Worm (Caenorhabditis elegans): ENCODE data around the gene smu-2.

The smu-2 gene

DNA sequence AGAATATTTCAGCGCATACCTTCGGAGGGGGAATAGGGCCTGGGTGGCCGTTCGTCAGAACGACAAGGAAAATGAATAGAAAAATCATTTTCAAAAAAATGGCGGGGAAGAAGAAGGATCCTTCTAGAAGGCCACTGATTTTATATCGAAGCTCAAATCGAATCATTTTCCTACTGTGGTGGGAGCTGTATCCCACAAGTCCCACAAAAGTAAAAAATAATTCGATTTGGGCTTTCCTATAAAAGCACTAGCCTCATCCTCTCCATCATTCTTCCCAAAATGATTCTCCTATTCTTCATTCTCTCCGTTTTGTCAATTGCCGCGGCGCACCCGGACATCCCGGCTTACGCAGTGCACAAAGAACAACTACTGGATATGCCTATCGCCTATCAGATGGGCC, 24.0 kb upstream of the smu-2 start, which contains the start of the genes C16C8.26 and C16C8.19:
Gene C16C8.26, minus strand, starts transcription at position 101 of the 400 bp plus-strand sequence.
Gene C16C8.19, plus strand, starts transcription at position 279 of the 400 bp plus-strand sequence.
- TF ChIP-seq F55B11.4 (tag; optimal IDR thresholded peaks at IDR 0.05; ENCODE audit: borderline replicate concordance, insufficient read depth) (no peak), K11D2.4 (GFP tag; IDR thresholded peaks at IDR 0.05) (no peak), zfh-2 (GFP tag; conservative IDR thresholded peaks at IDR 0.05) (no peak), sdz-38 (tag; optimal IDR thresholded peaks at IDR 0.05) (no peak), aptf-2 (GFP tag; conservative IDR thresholded peaks at IDR 0.05) (no peak), rpc-1 (optimal IDR thresholded peaks at IDR 0.05) (no peak), rpc-1 (tag; optimal IDR thresholded peaks at IDR 0.05) (no peak), T26A5.8 (tag; optimal IDR thresholded peaks at IDR 0.05) (no peak), B0261.1 (tag; optimal IDR thresholded peaks at IDR 0.05) (no peak), Y53G8AR.9 (GFP tag; conservative IDR thresholded peaks at IDR 0.05) (no peak), aptf-3 (GFP tag; IDR thresholded peaks at IDR 0.05) (no peak), Y95B8A.8 (GFP tag; IDR thresholded peaks at IDR 0.05) (no peak), pha-4 (tag; optimal IDR thresholded peaks at IDR 0.05) (no peak), ets-4 (GFP tag; optimal IDR thresholded peaks at IDR 0.05) (no peak), hrde-1 (tag; optimal IDR thresholded peaks at IDR 0.05; ENCODE audit: borderline replicate concordance) (no peak), gei-17 (GFP tag; optimal IDR thresholded peaks at IDR 0.05) (no peak), bed-2 (GFP tag; IDR thresholded peaks at IDR 0.05) (no peak), hsf-1 (GFP tag; IDR thresholded peaks at IDR 0.05) (no peak)

ce11 chrII:3459199-3459598, 23.0 kb upstream of the smu-2 start:
- no peak for TF ChIP-seq efl-1 (GFP tag; optimal IDR thresholded peaks at IDR 0.05)
- no peak for TF ChIP-seq mcd-1 (GFP tag; IDR thresholded peaks at IDR 0.05)
- TF ChIP-seq ztf-28 (GFP tag; IDR thresholded peaks at IDR 0.05): no peak
- no peak for TF ChIP-seq bed-1 (GFP tag; IDR thresholded peaks at IDR 0.05)
- no peak for TF ChIP-seq C17E4.6 (GFP tag; IDR thresholded peaks at IDR 0.05)
- no peak for TF ChIP-seq dox-1 (GFP tag; IDR thresholded peaks at IDR 0.05)
- TF ChIP-seq athp-1 (tag; optimal IDR thresholded peaks at IDR 0.05): no peak
- no peak for TF ChIP-seq nhr-27 (tag; optimal IDR thresholded peaks at IDR 0.05)
- TF ChIP-seq lsy-27 (tag; optimal IDR thresholded peaks at IDR 0.05; ENCODE audit: borderline replicate concordance, insufficient read depth): no peak
- TF ChIP-seq F57C9.4 (tag; optimal IDR thresholded peaks at IDR 0.05): no peak
- TF ChIP-seq nfya-1 (tag; optimal IDR thresholded peaks at IDR 0.05; ENCODE audit: borderline replicate concordance, insufficient read depth): no peak
- TF ChIP-seq nhr-80 (tag; optimal IDR thresholded peaks at IDR 0.05): no peak
- no peak for TF ChIP-seq T26A5.8 (tag; optimal IDR thresholded peaks at IDR 0.05)
- no peak for TF ChIP-seq Y79H2A.3 (GFP tag; conservative IDR thresholded peaks at IDR 0.05)
- TF ChIP-seq tlf-1 (GFP tag; optimal IDR thresholded peaks at IDR 0.05): no peak
- no peak for TF ChIP-seq snpc-3.4 (tag; optimal IDR thresholded peaks at IDR 0.05)
- TF ChIP-seq ceh-79 (tag; optimal IDR thresholded peaks at IDR 0.05): no peak
- no peak for TF ChIP-seq B0336.3 (GFP tag; IDR thresholded peaks at IDR 0.05)
- no peak for TF ChIP-seq ama-1 (optimal IDR thresholded peaks at IDR 0.05)
- no peak for TF ChIP-seq ama-1 (GFP tag; optimal IDR thresholded peaks at IDR 0.05)
- no peak for TF ChIP-seq lin-54 (GFP tag; optimal IDR thresholded peaks at IDR 0.05)

- no peak for TF ChIP-seq C06A6.2 (GFP tag; conservative IDR thresholded peaks at IDR 0.05)
- TF ChIP-seq F39B2.1 (GFP tag; IDR thresholded peaks at IDR 0.05): no peak
- TF ChIP-seq B0261.1 (tag; optimal IDR thresholded peaks at IDR 0.05): no peak
- no peak for TF ChIP-seq K12H6.12 (tag; optimal IDR thresholded peaks at IDR 0.05)
- no peak for TF ChIP-seq lin-26 (GFP tag; IDR thresholded peaks at IDR 0.05)
- no peak for TF ChIP-seq nhr-27 (tag; optimal IDR thresholded peaks at IDR 0.05)
- no peak for TF ChIP-seq F22D6.2 (tag; optimal IDR thresholded peaks at IDR 0.05)
- TF ChIP-seq nfyb-1 (GFP tag; IDR thresholded peaks at IDR 0.05): no peak
- TF ChIP-seq madf-6 (GFP tag; IDR thresholded peaks at IDR 0.05): no peak
- no peak for TF ChIP-seq mel-28 (tag; optimal IDR thresholded peaks at IDR 0.05; ENCODE audit: borderline replicate concordance)
- no peak for TF ChIP-seq Y53G8AR.9 (GFP tag; conservative IDR thresholded peaks at IDR 0.05)
- no peak for TF ChIP-seq F23B12.7 (tag; optimal IDR thresholded peaks at IDR 0.05; ENCODE audit: insufficient read depth)
- TF ChIP-seq hlh-26 (GFP tag; conservative IDR thresholded peaks at IDR 0.05): no peak
- TF ChIP-seq aptf-2 (GFP tag; conservative IDR thresholded peaks at IDR 0.05): no peak
- no peak for TF ChIP-seq mcd-1 (GFP tag; IDR thresholded peaks at IDR 0.05)
- no peak for TF ChIP-seq dox-1 (GFP tag; IDR thresholded peaks at IDR 0.05)
- no peak for TF ChIP-seq zfh-2 (GFP tag; conservative IDR thresholded peaks at IDR 0.05)
Observed at ce11 chrII:3460048-3460447, 22.2 kb upstream of the smu-2 start, which contains the start of gene C16C8.7. C16C8.7 (minus strand) TSS chrII:3460148.

Measured in whole organism, young adult.